Worm (Caenorhabditis elegans): ENCODE results near the gene ref-2.
A peak's percentile ranks its signal among the peaks of the same experiment; 100 is the strongest.

Gene ref-2

ce11 chrX:7773714-7774318 lies 29.8 kb downstream of the ref-2 start (continued):
- TF ChIP-seq Y79H2A.3 (GFP tag; conservative IDR thresholded peaks at IDR 0.05) (no peak), F52B5.7 (tag; optimal IDR thresholded peaks at IDR 0.05) (no peak), Y53F4B.3 (GFP tag; IDR thresholded peaks at IDR 0.05) (0 out of 2 replicates have a peak, but pooled peaks have one; percentile 42), B0035.1 (tag; optimal IDR thresholded peaks at IDR 0.05) (no peak), let-526 (GFP tag; IDR thresholded peaks at IDR 0.05) (no peak), B0261.1 (tag; optimal IDR thresholded peaks at IDR 0.05) (peak; percentile 73), hmg-1.2 (GFP tag; IDR thresholded peaks at IDR 0.05) (peak; percentile 50), madf-6 (GFP tag; IDR thresholded peaks at IDR 0.05) (peak; percentile 39; the same call in 1 of the 2 replicates), attf-5 (GFP tag; optimal IDR thresholded peaks at IDR 0.05) (peak; percentile 32), repo-1 (tag; optimal IDR thresholded peaks at IDR 0.05) (no peak), zfh-2 (GFP tag; conservative IDR thresholded peaks at IDR 0.05) (0 out of 2 replicates have a peak, but pooled peaks have one; percentile 31), nhr-179 (tag; optimal IDR thresholded peaks at IDR 0.05) (no peak), ztf-18 (tag; optimal IDR thresholded peaks at IDR 0.05) (peak; percentile 58), snpc-3.4 (tag; optimal IDR thresholded peaks at IDR 0.05) (peak; percentile 38), ceh-58 (GFP tag; IDR thresholded peaks at IDR 0.05) (no peak), F39B2.1 (GFP tag; IDR thresholded peaks at IDR 0.05) (no peak), Y56A3A.18 (GFP tag; IDR thresholded peaks at IDR 0.05) (peak; percentile 66), ccch-3 (GFP tag; optimal IDR thresholded peaks at IDR 0.05) (no peak), attf-3 (GFP tag; conservative IDR thresholded peaks at IDR 0.05) (no peak), snpc-4 (GFP tag; optimal IDR thresholded peaks at IDR 0.05) (peak; percentile 6), snpc-4 (tag; optimal IDR thresholded peaks at IDR 0.05) (peak in 3 of 4 experiments; percentile 24 to 73 (median 27)), dpl-1 (GFP tag; optimal IDR thresholded peaks at IDR 0.05) (no peak), bed-2 (GFP tag; IDR thresholded peaks at IDR 0.05) (no peak), F10E7.11 (tag; optimal IDR thresholded peaks at IDR 0.05) (no peak), xnd-1 (tag; optimal IDR thresholded peaks at IDR 0.05) (no peak), zim-3 (tag; optimal IDR thresholded peaks at IDR 0.05) (peak; percentile 58), rec-8 (tag; optimal IDR thresholded peaks at IDR 0.05) (peak; percentile 6 to 59), ztf-28 (GFP tag; IDR thresholded peaks at IDR 0.05) (0 out of 2 replicates have a peak, but pooled peaks have one; percentile 50), hlh-12 (tag; optimal IDR thresholded peaks at IDR 0.05) (peak; percentile 52), athp-1 (tag; optimal IDR thresholded peaks at IDR 0.05) (peak; percentile 57), Y67H2A.10 (GFP tag; conservative IDR thresholded peaks at IDR 0.05) (no peak), lsy-27 (tag; optimal IDR thresholded peaks at IDR 0.05; ENCODE audit: borderline replicate concordance, insufficient read depth) (peak; percentile 53), F37B4.10 (GFP tag; IDR thresholded peaks at IDR 0.05) (no peak), tlf-1 (GFP tag; optimal IDR thresholded peaks at IDR 0.05) (no peak), rcor-1 (GFP tag; IDR thresholded peaks at IDR 0.05) (0 out of 2 replicates have a peak, but pooled peaks have one; percentile 19), aptf-2 (GFP tag; conservative IDR thresholded peaks at IDR 0.05) (no peak), die-1 (tag; optimal IDR thresholded peaks at IDR 0.05) (peak; percentile 75), sptf-2 (GFP tag; optimal IDR thresholded peaks at IDR 0.05) (no peak), F55B11.4 (tag; optimal IDR thresholded peaks at IDR 0.05; ENCODE audit: borderline replicate concordance, insufficient read depth) (no peak), bed-1 (GFP tag; IDR thresholded peaks at IDR 0.05) (no peak), atf-7 (tag; optimal IDR thresholded peaks at IDR 0.05) (no peak), attf-6 (GFP tag; IDR thresholded peaks at IDR 0.05) (0 out of 2 replicates have a peak, but pooled peaks have one; percentile 49), Y53G8AR.9 (GFP tag; conservative IDR thresholded peaks at IDR 0.05) (no peak), unc-62 (GFP tag; optimal IDR thresholded peaks at IDR 0.05) (no peak), ets-4 (GFP tag; optimal IDR thresholded peaks at IDR 0.05) (no peak), ztf-26 (tag; optimal IDR thresholded peaks at IDR 0.05) (no peak), pbrm-1 (GFP tag; IDR thresholded peaks at IDR 0.05) (0 out of 2 replicates have a peak, but pooled peaks have one; percentile 61)
